Worm (Caenorhabditis elegans) whole organism, L4 larva: ENCODE measurements around the gene dohh-1.
A peak's percentile ranks its signal among the peaks of the same experiment; 100 is the strongest.

Experiments used
- egl-27 ChIP-seq: sonication (generic microtip); optimal IDR thresholded peaks from 3 replicates; lab custom pipeline; 2017; ENCODE audit warnings: missing biosample characterization, missing genetic modification reagents, missing genetic modification characterization
- fos-1 ChIP-seq: fragments of 150-350 bp; optimal IDR thresholded peaks from 2 replicates; lab custom pipeline; 2014; ENCODE audit warnings: missing biosample characterization, missing genetic modification characterization
- lin-1 ChIP-seq: fragments of 200-800 bp; sonication (Bioruptor generic); IDR thresholded peaks from 2 replicates; pipeline ENCODE4 v1.3.6; 2022; ENCODE audit warnings: missing genetic modification reagents, missing genetic modification characterization, missing compliant biosample characterization
- lin-13 ChIP-seq: fragments of 150-350 bp; optimal IDR thresholded peaks from 2 replicates; lab custom pipeline; 2014; ENCODE audit warnings: missing biosample characterization, missing genetic modification reagents, missing genetic modification characterization
- lin-39 ChIP-seq: fragments of 150-350 bp; optimal IDR thresholded peaks from 2 replicates; lab custom pipeline; 2014; ENCODE audit warnings: missing biosample characterization, missing genetic modification reagents, missing genetic modification characterization
- mxl-3 ChIP-seq: fragments of 200-800 bp; sonication (Bioruptor generic); optimal IDR thresholded peaks from 2 replicates; lab custom pipeline; 2018; ENCODE audit warnings: mild to moderate bottlenecking, missing genetic modification characterization, missing compliant biosample characterization
- nhr-25 ChIP-seq: sonication (generic microtip); optimal IDR thresholded peaks from 2 replicates; lab custom pipeline; 2017; ENCODE audit warnings: missing genetic modification characterization, mild to moderate bottlenecking, missing compliant biosample characterization, antibody characterized with exemption, moderate library complexity, borderline replicate concordance; ENCODE audit not compliant: insufficient read depth
- unc-62 ChIP-seq, 3 experiments: fragments of 150-350 bp in 1 of 3; sonication (generic microtip); optimal IDR thresholded peaks in 2 of 3; peaks in 1 of 3; 1 replicate in 1 of 3; 2 replicates in 2 of 3; lab custom pipeline; 2014 to 2017; ENCODE audit warnings: missing biosample characterization in 3 of 3, missing genetic modification characterization in 3 of 3, missing genetic modification reagents in 3 of 3, missing genotype in 1 of 3

- peak; percentile 93 for TF ChIP-seq fos-1
- TF ChIP-seq lin-13 (GFP tag; lab: Kevin White, UChicago), result peak; percentile 100
- peak; percentile 19 to 100 for TF ChIP-seq unc-62 (GFP tag; optimal IDR thresholded peaks at IDR 0.05 in 1 of 2; lab: Kevin White, UChicago)
- no peak for TF ChIP-seq unc-62 (tag; optimal IDR thresholded peaks at IDR 0.05; lab: Kevin White, UChicago)
- TF ChIP-seq egl-27 (tag; lab: Kevin White, UChicago), result peak; percentile 65
- peak; percentile 96 for TF ChIP-seq mxl-3
- TF ChIP-seq nhr-25 (tag; lab: Kevin White, UChicago), result peak; percentile 98
- TF ChIP-seq lin-1 (GFP tag; lab: Robert Waterston, UW), result peak; percentile 99
- peak; percentile 98 for TF ChIP-seq lin-39 (tag; lab: Kevin White, UChicago)
Observed at ce11 chrII:10563368-10563767, 16.4 kb upstream of the dohh-1 start, which contains the start of gene cdc-48.1.
